Worm (Caenorhabditis elegans): ENCODE measurements around the gene Y1A5A.1.

The Y1A5A.1 gene

DNA sequence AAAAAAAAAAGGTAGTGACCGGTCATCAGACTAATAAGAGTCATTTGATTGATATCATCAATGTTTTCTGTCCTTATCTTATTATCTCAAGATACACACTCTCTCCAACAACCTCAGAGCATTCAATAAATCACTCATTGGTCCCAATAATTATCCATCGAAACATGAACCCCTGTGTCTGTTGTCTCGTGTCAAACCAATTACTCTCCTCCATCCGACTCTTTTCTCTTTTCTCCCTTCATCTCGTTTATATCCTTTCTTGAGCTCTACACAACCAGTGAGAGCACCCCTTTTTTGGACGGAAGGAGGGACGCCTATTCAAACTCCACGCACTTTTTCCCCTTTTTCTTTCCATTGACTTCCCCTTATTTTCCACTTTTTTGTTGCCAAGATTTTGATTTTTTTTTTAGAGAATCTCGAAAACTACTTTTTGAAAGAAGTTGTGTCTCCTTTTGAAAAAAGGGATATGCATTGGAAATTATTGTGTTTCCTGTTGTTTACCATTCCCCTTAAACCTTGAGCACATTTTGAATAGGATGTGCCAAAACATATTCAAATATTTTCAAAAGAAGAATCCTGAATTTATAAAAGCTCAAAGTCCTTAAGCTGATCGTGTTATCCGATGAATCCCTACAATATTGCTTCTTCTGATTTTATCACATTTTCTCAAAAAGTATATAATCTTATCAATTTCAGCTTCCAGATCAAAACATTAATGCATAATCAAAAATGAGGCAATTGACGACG, 19.2 kb upstream of the Y1A5A.1 start, which contains the start of gene pxd-1:
Gene pxd-1 (plus strand): TSS at position 697 of the 747 bp plus-strand sequence.
- TF ChIP-seq unc-62 (GFP tag; optimal IDR thresholded peaks at IDR 0.05), result no peak

DNA sequence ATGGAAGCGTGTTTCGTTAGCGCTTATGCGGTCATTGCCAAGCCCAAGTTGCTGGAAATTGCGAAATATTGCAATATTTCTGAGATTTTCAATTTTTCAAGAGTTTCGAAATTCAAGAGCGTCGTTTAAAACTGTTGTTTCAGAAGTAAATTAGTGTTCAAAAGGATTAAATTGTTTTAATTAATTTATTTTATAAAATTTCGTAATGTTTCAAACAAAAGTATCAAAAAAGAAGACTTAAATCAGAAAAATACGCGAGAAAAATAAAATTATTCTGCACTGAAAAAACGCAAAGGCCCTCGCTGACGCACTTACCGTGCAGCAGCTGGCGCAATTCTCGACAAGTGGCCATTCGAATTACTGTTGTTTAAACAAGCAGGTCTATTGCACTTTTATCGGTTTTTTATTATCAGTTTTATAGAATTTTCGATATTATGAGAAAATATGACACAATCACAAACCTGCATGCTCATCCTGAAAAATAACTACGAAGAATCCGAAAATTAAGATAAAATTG, 17.7 kb upstream of the Y1A5A.1 start, which contains the start of gene tif-1A:
Gene tif-1A (minus strand): TSS at position 51 of the 517 bp plus-strand sequence.
- no peak for TF ChIP-seq unc-62 (GFP tag; optimal IDR thresholded peaks at IDR 0.05)

DNA sequence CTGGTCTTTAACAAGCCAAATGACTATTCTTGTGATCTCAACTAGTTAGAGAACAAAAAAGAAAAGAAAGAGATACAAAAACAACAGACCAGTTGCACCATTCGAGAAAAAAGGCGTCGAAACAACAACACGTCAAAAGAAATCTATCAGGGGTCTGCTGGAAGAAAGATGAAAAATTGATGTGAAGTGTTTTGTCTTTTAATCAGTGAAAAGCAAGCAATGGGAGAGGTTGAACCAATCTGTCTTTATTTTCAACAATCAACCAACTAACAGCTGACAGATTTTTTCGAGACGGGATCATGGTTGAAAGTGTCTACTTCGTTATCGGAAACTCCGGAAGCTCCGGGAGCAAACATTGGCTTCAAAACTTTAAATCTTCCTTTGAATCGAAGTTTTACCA, 8.0 kb upstream of the Y1A5A.1 start:
- TF ChIP-seq unc-62 (GFP tag; optimal IDR thresholded peaks at IDR 0.05), result no peak

DNA sequence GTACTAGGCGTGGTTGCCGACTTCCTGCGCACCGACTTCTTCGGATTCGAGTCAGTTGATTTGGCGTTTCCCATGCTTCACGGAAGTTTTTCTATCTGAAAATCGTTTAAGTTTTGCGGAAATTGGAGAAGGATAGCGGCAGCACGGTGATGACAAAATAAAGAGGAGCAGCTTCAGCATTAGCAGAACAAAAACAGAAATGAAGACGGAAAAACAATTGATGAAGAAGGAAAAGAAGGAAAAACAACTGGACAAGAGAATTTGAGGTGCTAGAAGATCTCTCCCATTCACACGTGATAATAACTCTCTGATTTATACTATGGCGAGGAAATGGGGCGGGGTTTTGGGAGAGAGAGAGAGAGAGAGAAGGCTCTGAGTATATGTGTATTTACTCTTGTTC, 5.6 kb upstream of the Y1A5A.1 start, which contains the start of gene glb-11:
Gene glb-11 (minus strand): TSS at position 101 of the 400 bp plus-strand sequence.
- no peak for TF ChIP-seq unc-62 (GFP tag; optimal IDR thresholded peaks at IDR 0.05)

DNA sequence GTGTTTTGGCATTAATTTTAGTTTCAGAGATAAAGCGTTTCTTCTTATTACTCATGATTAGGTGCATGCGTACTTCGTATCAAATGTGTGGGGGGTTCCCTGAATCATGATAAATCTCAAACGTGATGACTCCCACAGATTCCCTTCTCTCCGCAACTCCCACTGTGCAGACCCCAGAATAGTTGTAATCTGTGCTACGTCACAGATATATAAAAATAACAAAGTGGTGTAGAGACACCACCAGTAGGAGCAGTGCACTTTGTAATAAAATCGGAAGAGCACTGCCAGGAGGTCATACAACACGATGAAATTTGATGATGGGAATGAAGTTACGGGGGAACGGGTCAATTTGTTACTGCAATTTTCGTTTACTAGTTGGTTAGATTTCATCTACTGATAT, 4.9 kb upstream of the Y1A5A.1 start:
- no peak for TF ChIP-seq unc-62 (GFP tag; optimal IDR thresholded peaks at IDR 0.05)

DNA sequence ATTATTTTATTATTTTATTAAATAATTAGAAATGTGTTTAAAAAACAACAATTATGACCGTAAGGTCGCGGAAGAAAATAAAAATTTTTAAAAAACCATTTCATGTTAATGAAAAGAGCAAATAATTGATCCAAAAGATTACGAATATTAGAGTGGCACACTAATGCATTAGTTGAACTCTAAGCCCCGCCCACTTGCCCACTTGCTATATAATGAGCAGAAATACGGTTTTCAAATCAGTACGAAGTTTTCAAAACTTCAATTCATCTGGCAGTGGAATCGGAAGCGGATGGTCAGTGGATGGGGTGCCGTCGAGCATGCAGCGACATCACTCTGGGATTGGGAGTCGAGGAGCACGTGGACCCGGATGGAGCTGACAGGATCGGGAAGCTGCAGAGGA, 1.3 kb upstream of the Y1A5A.1 start, which contains the start of gene C36E8.6:
Gene C36E8.6 (plus strand): TSS at position 301 of the 400 bp plus-strand sequence.
- no peak for TF ChIP-seq unc-62 (GFP tag; optimal IDR thresholded peaks at IDR 0.05)

DNA sequence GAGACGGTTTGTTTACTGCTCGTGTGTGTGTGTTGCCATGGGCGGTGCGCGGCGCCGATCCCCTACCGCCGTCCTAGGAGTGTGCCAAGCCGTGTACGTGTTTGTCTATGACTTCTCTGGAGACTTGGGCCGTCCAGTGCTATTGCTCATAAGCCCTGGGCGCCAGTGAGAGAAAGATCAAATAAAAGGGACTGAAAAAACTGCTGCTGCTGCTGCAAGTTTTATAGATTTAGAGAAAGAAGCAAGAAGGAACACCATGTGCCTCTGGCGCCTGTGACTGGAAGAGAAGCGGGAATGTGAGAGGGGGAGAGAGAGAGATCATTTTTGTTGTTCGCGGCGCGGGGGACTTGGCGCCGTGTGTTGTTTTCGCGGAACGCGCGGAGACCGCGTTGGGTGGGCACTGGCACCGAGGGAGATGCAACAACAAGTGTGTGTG, 2.4 kb downstream of the Y1A5A.1 start:
- no peak for TF ChIP-seq unc-62 (GFP tag; optimal IDR thresholded peaks at IDR 0.05)

DNA sequence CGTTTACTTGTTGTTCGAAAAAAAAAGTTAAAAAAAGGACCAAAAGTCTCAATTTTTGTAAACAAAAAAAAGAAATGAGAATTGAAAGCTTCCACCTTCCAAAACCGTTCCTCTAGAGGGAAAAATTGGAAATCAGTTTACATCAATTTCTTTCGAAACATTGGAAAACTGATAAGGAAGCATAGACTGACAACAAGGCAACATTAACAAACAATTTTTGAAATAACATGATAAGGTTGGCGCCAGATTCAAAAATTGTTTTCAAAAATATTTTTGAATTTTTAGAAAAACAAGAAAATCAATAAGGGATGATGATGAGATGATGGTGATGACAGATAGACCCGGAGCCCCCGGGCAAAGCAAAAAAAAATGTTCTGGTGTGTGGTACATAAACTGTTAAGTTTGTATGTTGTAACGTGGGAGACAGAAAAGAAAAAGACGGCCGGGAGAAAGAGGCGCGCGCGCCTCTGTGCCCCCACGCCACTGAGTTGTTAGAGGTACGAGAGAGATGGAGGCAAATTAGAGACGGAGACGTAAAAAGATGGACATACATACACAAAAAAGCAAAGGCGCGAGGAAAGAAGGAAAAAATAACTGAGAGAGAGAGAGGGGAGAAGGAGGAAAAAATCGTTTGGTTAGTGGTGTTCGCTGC, 6.4 kb downstream of the Y1A5A.1 start:
- no peak for TF ChIP-seq unc-62 (GFP tag; optimal IDR thresholded peaks at IDR 0.05)

DNA sequence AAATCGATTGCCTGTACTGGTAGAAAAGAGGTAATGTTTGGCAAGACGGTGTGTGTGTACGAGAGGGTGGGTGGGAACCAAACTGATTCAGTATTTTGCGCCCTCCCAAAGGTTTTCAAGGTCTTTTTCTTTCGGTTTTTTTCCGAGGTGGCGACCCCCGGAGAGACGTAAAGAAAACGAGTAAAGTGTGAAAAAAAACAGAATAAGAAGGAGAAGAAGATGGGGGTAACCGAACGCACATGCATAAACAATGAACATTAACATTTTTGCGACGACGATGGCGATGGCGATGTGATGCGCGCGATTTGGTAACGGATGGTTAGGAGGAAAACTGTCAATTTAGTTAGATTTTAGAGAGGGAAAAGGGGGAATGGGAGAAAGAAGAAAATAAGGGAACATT, 8.0 kb downstream of the Y1A5A.1 start:
- no peak for TF ChIP-seq unc-62 (GFP tag; optimal IDR thresholded peaks at IDR 0.05)

DNA sequence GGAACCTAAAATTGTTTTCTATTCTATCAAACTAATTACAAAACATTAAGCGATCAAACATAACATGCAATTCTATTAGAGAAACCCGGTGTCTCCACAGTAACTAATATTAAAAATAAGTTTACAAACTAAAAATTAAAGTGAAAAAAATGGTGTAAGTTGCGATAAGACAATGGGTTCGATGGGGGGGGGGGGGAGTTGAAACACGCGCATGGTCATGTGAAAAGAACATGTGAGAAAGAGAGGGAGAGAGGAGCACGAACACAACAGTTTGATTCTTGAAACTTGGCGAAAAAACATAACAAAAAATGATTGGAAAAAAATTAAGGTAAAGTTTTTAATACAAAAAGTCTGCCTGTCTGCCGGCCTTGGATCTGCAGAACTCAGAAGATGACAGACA, 9.5 kb downstream of the Y1A5A.1 start:
- no peak for TF ChIP-seq unc-62 (GFP tag; optimal IDR thresholded peaks at IDR 0.05)

DNA sequence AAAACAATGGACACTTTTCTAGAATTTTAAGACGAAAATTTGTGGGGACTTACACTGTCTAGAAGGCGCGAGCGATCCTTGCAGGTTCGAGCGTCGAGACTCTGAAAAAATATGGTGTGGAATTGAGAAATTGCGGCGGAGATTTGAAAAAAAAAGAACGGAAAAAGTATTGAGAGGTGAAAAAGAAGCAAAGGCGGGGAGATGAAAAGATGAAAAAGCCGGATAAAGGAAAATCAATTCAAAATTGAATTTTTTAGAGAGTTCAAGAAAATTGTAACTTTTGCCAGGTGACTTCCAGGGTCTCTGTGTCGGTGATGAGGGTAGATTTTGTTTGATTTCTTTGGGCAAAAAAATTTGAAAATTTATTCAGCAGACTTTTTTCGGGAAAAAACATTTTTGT, 10.2 kb downstream of the Y1A5A.1 start, which contains the start of gene msi-1:
Gene msi-1 (minus strand): TSS at position 101 of the 400 bp plus-strand sequence.
- no peak for TF ChIP-seq unc-62 (GFP tag; optimal IDR thresholded peaks at IDR 0.05)

DNA sequence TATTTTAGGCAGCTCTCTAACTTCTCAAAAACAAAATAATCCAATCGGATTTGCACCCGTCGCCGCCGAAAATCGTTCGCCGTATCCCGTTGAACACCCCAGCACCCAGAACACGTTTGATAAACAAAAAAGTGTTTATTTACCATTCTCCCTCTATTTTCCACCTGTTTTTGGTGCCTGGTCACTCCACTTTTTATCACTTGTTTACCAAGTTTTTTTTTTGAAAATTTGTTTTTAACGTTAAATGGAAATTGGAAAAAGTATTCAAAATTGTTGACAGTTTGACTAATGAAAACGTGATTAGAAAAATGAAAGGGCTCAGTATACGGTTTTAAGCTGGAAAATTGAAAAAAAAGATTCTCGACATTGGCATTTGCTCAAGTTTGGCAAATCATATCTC, 11.5 kb downstream of the Y1A5A.1 start:
- no peak for TF ChIP-seq unc-62 (GFP tag; optimal IDR thresholded peaks at IDR 0.05)

DNA sequence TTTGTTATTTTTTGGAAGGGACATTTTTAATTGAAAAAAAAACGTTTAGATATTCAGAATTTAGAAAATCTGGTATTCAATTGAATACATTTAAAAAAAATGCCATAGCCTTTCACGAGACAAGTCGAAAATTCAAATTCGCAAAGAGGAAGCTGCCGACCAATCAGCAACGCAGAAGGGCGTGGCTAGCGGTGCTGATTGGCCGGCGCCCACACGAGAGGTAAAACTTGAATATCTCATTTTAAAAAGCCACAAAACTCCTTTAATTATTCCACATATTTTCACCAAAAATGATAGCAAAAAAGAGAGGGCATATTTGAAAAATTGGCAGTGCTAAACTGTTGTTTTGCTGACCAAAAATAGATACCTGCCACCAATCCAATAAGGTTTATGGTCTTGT, 12.0 kb downstream of the Y1A5A.1 start:
- TF ChIP-seq unc-62 (GFP tag; optimal IDR thresholded peaks at IDR 0.05), result no peak

DNA sequence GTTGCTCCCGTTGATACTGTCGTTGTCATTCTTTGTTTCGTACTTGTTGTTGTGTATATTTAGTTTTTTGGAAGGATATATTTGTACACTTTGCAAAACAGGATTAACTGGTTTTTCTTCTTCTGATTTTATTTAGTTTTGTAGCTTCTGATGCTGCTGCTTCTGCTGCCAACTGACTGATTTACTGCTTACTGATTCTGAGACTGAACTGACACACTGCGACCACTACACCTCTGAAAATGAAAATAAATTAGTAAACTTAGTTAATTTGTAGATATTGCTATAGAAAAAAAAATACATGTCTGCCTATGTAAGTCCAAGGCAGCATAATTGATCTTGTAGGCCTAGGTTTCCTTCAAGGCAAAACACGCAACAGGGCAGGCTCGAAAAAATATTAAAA, 13.8 kb downstream of the Y1A5A.1 start, which contains the start of gene R10E9.4:
Gene R10E9.4 (minus strand): TSS at position 101 of the 400 bp plus-strand sequence.
- no peak for TF ChIP-seq unc-62 (GFP tag; optimal IDR thresholded peaks at IDR 0.05)

DNA sequence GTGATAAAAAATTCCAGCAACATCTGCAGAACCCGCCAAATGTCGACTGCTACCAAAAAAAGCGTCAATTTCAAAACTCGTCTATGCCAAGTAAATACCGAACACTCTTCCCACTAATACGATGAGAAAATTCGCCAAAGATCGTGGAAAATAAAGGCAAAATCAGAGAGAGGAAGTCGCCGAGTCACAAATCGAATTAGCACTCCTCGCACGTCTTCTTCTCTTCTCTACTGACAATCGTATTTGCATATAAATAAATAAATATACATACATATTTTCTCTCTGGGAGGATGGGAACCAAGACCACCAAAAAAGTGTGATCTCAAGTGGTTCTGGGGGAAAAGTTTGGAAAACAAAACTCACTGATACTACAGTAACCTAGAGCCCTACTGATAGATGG, 16.1 kb downstream of the Y1A5A.1 start:
- no peak for TF ChIP-seq unc-62 (GFP tag; optimal IDR thresholded peaks at IDR 0.05)

DNA sequence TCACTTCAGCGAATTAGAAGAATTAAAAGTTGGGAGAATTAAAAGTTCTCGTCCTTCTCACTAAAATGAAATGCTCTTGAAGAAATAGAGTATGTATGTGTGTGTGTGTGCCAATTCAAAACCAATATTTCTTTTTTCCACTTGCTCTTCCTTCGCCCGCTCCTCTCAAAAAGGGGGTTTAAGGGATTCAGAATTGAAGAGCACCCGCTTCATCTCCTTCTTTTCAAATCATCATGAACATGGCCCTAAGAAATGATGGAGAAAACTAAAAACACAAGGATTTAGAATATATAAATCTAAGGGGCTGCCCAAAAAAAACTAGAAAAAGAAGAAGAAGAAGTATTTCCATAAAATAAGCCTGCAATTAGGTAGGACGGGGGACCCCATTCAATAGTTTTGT, 17.3 kb downstream of the Y1A5A.1 start:
- TF ChIP-seq unc-62 (GFP tag; optimal IDR thresholded peaks at IDR 0.05), result no peak

DNA sequence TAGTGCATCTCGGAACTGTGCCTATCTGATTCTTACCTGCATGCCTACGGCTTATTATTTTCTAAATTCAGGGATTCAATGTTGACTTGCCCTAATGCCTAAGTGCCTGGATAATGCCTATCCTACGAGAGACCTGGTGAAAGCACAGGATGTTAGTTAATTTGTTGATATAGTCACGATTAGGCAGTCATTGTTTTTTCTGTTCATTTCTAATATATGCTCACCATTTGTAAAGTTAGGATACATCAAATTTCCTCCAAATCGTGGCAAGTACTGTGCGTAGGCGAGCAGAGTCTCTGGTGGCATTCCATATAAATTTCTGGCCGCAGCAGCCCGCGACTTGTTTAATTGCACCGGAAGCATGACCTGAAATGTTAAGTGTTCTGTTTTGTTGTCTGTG, 20.3 kb downstream of the Y1A5A.1 start:
- TF ChIP-seq unc-62 (GFP tag; optimal IDR thresholded peaks at IDR 0.05), result no peak
